Fruit fly (Drosophila melanogaster) whole organism, pupa: ENCODE measurements around the gene CG33223.

Source experiments
- CG10348 ChIP-seq: fragments of 200-800 bp; sonication (Bioruptor generic); IDR thresholded peaks from 2 replicates; pipeline ENCODE4 v1.3.6; 2022; ENCODE audit warnings: missing biosample characterization, missing genetic modification characterization
- CG12605 ChIP-seq: fragments of 200-800 bp; sonication (Bioruptor generic); IDR thresholded peaks from 2 replicates; pipeline ENCODE4 v1.3.6; 2022; ENCODE audit warnings: missing biosample characterization, missing genetic modification characterization
- CG13204 ChIP-seq: fragments of 200-800 bp; sonication (Bioruptor generic); optimal IDR thresholded peaks from 2 replicates; lab custom pipeline; 2018; ENCODE audit warnings: missing biosample characterization, mild to moderate bottlenecking, missing genetic modification characterization, moderate library complexity
- CG14655 ChIP-seq: fragments of 200-800 bp; sonication (Bioruptor generic); optimal IDR thresholded peaks from 3 replicates; lab custom pipeline; 2017; ENCODE audit warnings: mild to moderate bottlenecking, missing biosample characterization, missing genetic modification reagents, missing genetic modification characterization
- CG15710 ChIP-seq: fragments of 200-800 bp; sonication (Bioruptor generic); optimal IDR thresholded peaks from 2 replicates; lab custom pipeline; 2018; ENCODE audit warnings: missing biosample characterization, mild to moderate bottlenecking, missing genetic modification characterization, moderate library complexity
- CG17806 ChIP-seq: fragments of 200-800 bp; sonication (Bioruptor generic); optimal IDR thresholded peaks from 2 replicates; lab custom pipeline; 2018; ENCODE audit warnings: missing biosample characterization, mild to moderate bottlenecking, missing genetic modification characterization, moderate library complexity
- CG32121 ChIP-seq: fragments of 200-800 bp; sonication (Bioruptor generic); IDR thresholded peaks from 2 replicates; pipeline ENCODE4 v1.3.6; 2022; ENCODE audit warnings: missing biosample characterization, missing genetic modification characterization
- CG34367 ChIP-seq: fragments of 200-800 bp; sonication (Bioruptor generic); optimal IDR thresholded peaks from 2 replicates; lab custom pipeline; 2018; ENCODE audit warnings: missing biosample characterization, mild to moderate bottlenecking, missing genetic modification characterization
- CG4496 ChIP-seq: fragments of 200-800 bp; sonication (Bioruptor generic); IDR thresholded peaks from 3 replicates; pipeline ENCODE4 v1.3.6; 2022; ENCODE audit warnings: missing biosample characterization, missing genetic modification characterization
- CG8159 ChIP-seq: fragments of 200-800 bp; sonication (Bioruptor generic); optimal IDR thresholded peaks from 3 replicates; lab custom pipeline; 2018; ENCODE audit warnings: missing biosample characterization, mild to moderate bottlenecking, missing genetic modification characterization, moderate library complexity
- CG8301 ChIP-seq: fragments of 200-800 bp; sonication (Bioruptor generic); optimal IDR thresholded peaks from 2 replicates; lab custom pipeline; 2018; ENCODE audit warnings: missing biosample characterization, mild to moderate bottlenecking, missing genetic modification characterization
- CG9948 ChIP-seq: fragments of 200-800 bp; sonication (Bioruptor generic); optimal IDR thresholded peaks from 2 replicates; lab custom pipeline; 2018; ENCODE audit warnings: missing biosample characterization, mild to moderate bottlenecking, missing genetic modification characterization, moderate library complexity
- D1 ChIP-seq: fragments of 200-800 bp; sonication (Bioruptor generic); optimal IDR thresholded peaks from 2 replicates; lab custom pipeline; 2018; ENCODE audit warnings: missing biosample characterization, mild to moderate bottlenecking, missing genetic modification characterization, moderate library complexity
- EcR ChIP-seq: fragments of 200-800 bp; sonication (Bioruptor generic); optimal IDR thresholded peaks from 3 replicates; lab custom pipeline; 2019; ENCODE audit warnings: missing biosample characterization, missing genetic modification characterization, mild to moderate bottlenecking, moderate library complexity, missing genetic modification reagents
- Ets98B ChIP-seq: fragments of 200-800 bp; sonication (Bioruptor generic); IDR thresholded peaks from 2 replicates; pipeline ENCODE4 v1.3.6; 2022; ENCODE audit warnings: missing biosample characterization, missing genetic modification characterization
- Pif1A ChIP-seq: fragments of 200-800 bp; sonication (Bioruptor generic); optimal IDR thresholded peaks from 3 replicates; lab custom pipeline; 2016; ENCODE audit warnings: missing biosample characterization, missing genetic modification characterization
- Pif1B ChIP-seq: fragments of 200-800 bp; sonication (Bioruptor generic); optimal IDR thresholded peaks from 3 replicates; lab custom pipeline; 2016; ENCODE audit warnings: missing biosample characterization, missing genetic modification characterization
- Snoo ChIP-seq: fragments of 200-800 bp; sonication (Bioruptor generic); optimal IDR thresholded peaks from 3 replicates; lab custom pipeline; 2017; ENCODE audit warnings: missing biosample characterization, mild to moderate bottlenecking, missing genetic modification characterization, inconsistent platforms
- fd96Ca ChIP-seq: fragments of 200-800 bp; sonication (Bioruptor generic); IDR thresholded peaks from 3 replicates; pipeline ENCODE4 v1.3.6; 2022; ENCODE audit warnings: missing biosample characterization, missing genetic modification characterization
- gl ChIP-seq: fragments of 200-800 bp; sonication (Bioruptor generic); optimal IDR thresholded peaks from 2 replicates; lab custom pipeline; 2018; ENCODE audit warnings: missing biosample characterization, mild to moderate bottlenecking, missing genetic modification characterization
- rn ChIP-seq: fragments of 200-800 bp; sonication (Bioruptor generic); IDR thresholded peaks from 2 replicates; pipeline ENCODE4 v1.3.6; 2022; ENCODE audit warnings: missing biosample characterization, missing genetic modification characterization

The CG33223 gene

DNA sequence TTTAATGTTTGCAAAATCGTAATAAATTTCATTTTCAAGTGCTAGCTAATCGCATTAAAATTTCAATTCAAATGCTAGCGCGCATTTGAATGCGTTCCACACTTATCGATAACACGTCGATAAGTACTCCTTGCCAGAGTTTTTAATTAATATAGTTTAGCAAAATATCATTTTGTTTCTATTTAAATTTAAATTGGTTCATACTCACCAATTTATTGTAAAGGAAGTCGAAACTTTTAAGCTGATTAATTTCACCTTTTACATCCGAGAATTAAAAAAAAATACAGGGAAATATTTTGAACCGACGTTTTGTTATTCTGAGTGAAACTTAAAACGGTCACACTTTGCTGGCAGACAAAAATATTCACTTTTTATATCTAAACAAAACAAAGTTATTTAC lies 22.5 kb downstream of the CG33223 start, which contains the start of gene Es2:
TSS of gene Es2 (plus strand) at position 333 of the 400 bp plus-strand sequence.
- TF ChIP-seq CG34367 (tag; lab: Kevin White, UChicago) (no peak), CG9948 (tag; lab: Kevin White, UChicago) (no peak), Snoo (tag; lab: Kevin White, UChicago) (no peak), D1 (tag; lab: Kevin White, UChicago) (peak; percentile 1)

DNA sequence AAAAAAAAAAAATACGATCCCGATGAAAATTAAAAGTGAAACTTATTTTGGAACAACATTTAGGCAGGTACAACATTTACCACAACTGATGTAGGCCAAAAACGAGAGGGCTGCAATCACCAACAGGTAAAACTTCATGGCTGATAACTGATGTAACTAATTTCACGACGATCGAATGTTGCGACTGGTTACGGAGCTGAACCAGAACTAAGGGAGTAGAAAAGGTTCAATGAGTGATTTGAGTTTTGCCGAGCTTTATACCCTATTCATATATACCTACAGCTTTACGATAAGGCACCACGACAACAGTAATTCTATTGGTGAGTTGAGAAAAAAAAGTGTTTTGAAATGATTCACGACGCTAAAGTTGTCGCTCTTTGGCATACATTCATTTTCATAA lies 23.0 kb downstream of the CG33223 start, which contains the start of gene CG15347:
TSS of gene CG15347 (minus strand) at position 213 of the 400 bp plus-strand sequence.
- no peak for TF ChIP-seq CG15710 (tag; lab: Kevin White, UChicago)
- TF ChIP-seq CG4496 (GFP tag; lab: Robert Waterston, UW): no peak

dm6 chrX:8460232-8460631 lies 23.5 kb downstream of the CG33223 start:
- TF ChIP-seq CG17806 (no peak), rn (GFP tag; lab: Robert Waterston, UW) (no peak), CG4496 (GFP tag; lab: Robert Waterston, UW) (no peak), Snoo (tag; lab: Kevin White, UChicago) (no peak), CG12605 (GFP tag; lab: Robert Waterston, UW) (no peak), CG10348 (GFP tag; lab: Robert Waterston, UW) (no peak), CG34367 (tag; lab: Kevin White, UChicago) (no peak), fd96Ca (GFP tag; lab: Robert Waterston, UW) (no peak), CG9948 (tag; lab: Kevin White, UChicago) (no peak), CG8301 (no peak), Ets98B (GFP tag; lab: Robert Waterston, UW) (no peak), CG13204 (GFP tag; lab: Kevin White, UChicago) (no peak), CG14655 (no peak), CG32121 (no peak), CG15710 (tag; lab: Kevin White, UChicago) (no peak), D1 (tag; lab: Kevin White, UChicago) (no peak), Pif1A (GFP tag; lab: Kevin White, UChicago) (no peak)

DNA sequence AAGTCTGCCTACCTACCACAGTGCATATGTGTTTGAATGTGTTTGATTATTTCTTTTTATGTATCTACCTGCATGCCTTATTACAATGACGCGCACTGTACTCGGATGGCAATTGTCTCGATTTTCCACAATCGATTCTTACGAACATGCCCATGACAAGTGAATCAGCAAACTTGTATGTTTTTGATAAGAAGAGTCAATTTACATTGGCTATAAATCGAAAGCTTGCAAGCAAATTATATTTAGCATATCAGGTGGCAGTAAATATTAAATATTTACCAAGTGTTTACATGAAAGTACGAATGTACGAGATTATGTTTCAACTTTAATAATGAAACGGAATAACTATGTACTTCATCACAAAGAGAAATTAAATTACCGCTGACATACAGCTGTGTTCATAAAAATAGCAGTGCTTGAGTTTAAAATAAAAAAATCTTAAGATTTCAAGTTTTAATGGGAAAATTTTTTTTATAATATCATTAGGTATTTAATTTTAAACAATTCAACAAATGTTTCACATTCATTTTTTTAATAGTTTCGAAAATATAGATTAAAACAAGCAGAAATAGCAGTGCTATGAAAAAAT lies 24.1 kb downstream of the CG33223 start:
- TF ChIP-seq CG34367 (tag; lab: Kevin White, UChicago) (no peak), gl (tag; lab: Kevin White, UChicago) (peak; percentile 35)

dm6 chrX:8457532-8457931 lies 26.2 kb downstream of the CG33223 start, which contains the start of gene CG32713:
CG32713 (minus strand) TSS chrX:8457632.
- TF ChIP-seq EcR (no peak), CG17806 (no peak), CG8159 (no peak), gl (tag; lab: Kevin White, UChicago) (no peak), Snoo (tag; lab: Kevin White, UChicago) (no peak), CG9948 (tag; lab: Kevin White, UChicago) (no peak), CG8301 (no peak), CG14655 (no peak), CG4496 (GFP tag; lab: Robert Waterston, UW) (no peak), D1 (tag; lab: Kevin White, UChicago) (no peak), Pif1B (GFP tag; lab: Kevin White, UChicago) (no peak), rn (GFP tag; lab: Robert Waterston, UW) (no peak), CG15710 (tag; lab: Kevin White, UChicago) (no peak)

- peak; percentile 92 for TF ChIP-seq rn (GFP tag; lab: Robert Waterston, UW)
- peak; percentile 90 for TF ChIP-seq CG32121
- TF ChIP-seq CG4496 (GFP tag; lab: Robert Waterston, UW): peak; percentile 97
- TF ChIP-seq CG9948 (tag; lab: Kevin White, UChicago): peak; percentile 93
- TF ChIP-seq Pif1A (GFP tag; lab: Kevin White, UChicago): peak; percentile 89
- peak; percentile 92 for TF ChIP-seq CG14655
- peak; percentile 94 for TF ChIP-seq Ets98B (GFP tag; lab: Robert Waterston, UW)
- peak; percentile 94 for TF ChIP-seq CG15710 (tag; lab: Kevin White, UChicago)
- no peak for TF ChIP-seq EcR
- peak; percentile 94 for TF ChIP-seq fd96Ca (GFP tag; lab: Robert Waterston, UW)
- TF ChIP-seq CG17806: peak; percentile 93
- TF ChIP-seq D1 (tag; lab: Kevin White, UChicago): no peak
- peak; percentile 94 for TF ChIP-seq CG12605 (GFP tag; lab: Robert Waterston, UW)
- TF ChIP-seq CG8301: peak; percentile 89
- peak; percentile 72 for TF ChIP-seq Snoo (tag; lab: Kevin White, UChicago)
- peak; percentile 86 for TF ChIP-seq Pif1B (GFP tag; lab: Kevin White, UChicago)
- peak; percentile 86 for TF ChIP-seq gl (tag; lab: Kevin White, UChicago)
- TF ChIP-seq CG8159: peak; percentile 93
- TF ChIP-seq CG34367 (tag; lab: Kevin White, UChicago): peak; percentile 93
- TF ChIP-seq CG13204 (GFP tag; lab: Kevin White, UChicago): peak; percentile 81
- TF ChIP-seq CG10348 (GFP tag; lab: Robert Waterston, UW): peak; percentile 81
These were observed 28.6 kb downstream of the CG33223 start, which contains the start of gene org-1 for dm6 chrX:8455019-8455555. org-1 (minus strand) TSS chrX:8455069.
